Fruit fly (Drosophila melanogaster) whole organism, adult: ENCODE results near the gene CG9903.

Source experiments
- bab1 ChIP-seq: fragments of 200-800 bp; sonication (Bioruptor generic); optimal IDR thresholded peaks from 3 replicates; lab custom pipeline; 2019; ENCODE audit warnings: missing biosample characterization, mild to moderate bottlenecking, missing genetic modification characterization, moderate library complexity
- cnc ChIP-seq, 2 experiments: fragments of >200 bp; optimal IDR thresholded peaks; 2 replicates each; lab custom pipeline; 2017
- tj ChIP-seq: fragments of 200-800 bp; sonication (Bioruptor generic); optimal IDR thresholded peaks from 3 replicates; lab custom pipeline; 2017; ENCODE audit warnings: missing biosample characterization, mild to moderate bottlenecking, missing genetic modification characterization, moderate library complexity

- no peak for TF ChIP-seq tj
- TF ChIP-seq cnc (optimal IDR thresholded peaks at IDR 0.05; lab: Kevin White, UChicago), result no peak
- no peak for TF ChIP-seq bab1 (GFP tag; lab: Kevin White, UChicago)
These were observed 33.0 kb upstream of the CG9903 start for dm6 chrX:16573659-16574058.
